Worm (Caenorhabditis elegans) whole organism, L4 larva: ENCODE data around the gene H41C03.1.

Experiments used
- F10B5.3 ChIP-seq: sonication (generic microtip); optimal IDR thresholded peaks from 2 replicates; lab custom pipeline; 2016; ENCODE audit warnings: mild to moderate bottlenecking, missing genetic modification characterization, missing compliant biosample characterization
- R02D3.7 ChIP-seq: fragments of 150-350 bp; sonication (generic microtip); optimal IDR thresholded peaks from 3 replicates; lab custom pipeline; 2014; ENCODE audit warnings: missing biosample characterization, missing genetic modification characterization
- daf-19 ChIP-seq: fragments of 200-800 bp; sonication (Bioruptor generic); conservative IDR thresholded peaks from 2 replicates; pipeline ENCODE4 v1.3.6; 2022; ENCODE audit warnings: missing genetic modification characterization, missing compliant biosample characterization
- lin-13 ChIP-seq: fragments of 150-350 bp; optimal IDR thresholded peaks from 2 replicates; lab custom pipeline; 2014; ENCODE audit warnings: missing biosample characterization, missing genetic modification reagents, missing genetic modification characterization
- lir-3 ChIP-seq: sonication (generic microtip); optimal IDR thresholded peaks from 2 replicates; lab custom pipeline; 2016; ENCODE audit warnings: mild to moderate bottlenecking, missing genetic modification characterization, missing compliant biosample characterization
- madf-5 ChIP-seq, 2 experiments: fragments of 200-800 bp; sonication (Bioruptor generic); IDR thresholded peaks; 2 replicates each; pipeline ENCODE4 v1.3.6; 2022; ENCODE audit warnings: missing compliant biosample characterization in 2 of 2, missing genetic modification characterization in 2 of 2
- spr-3 ChIP-seq: fragments of 200-800 bp; sonication (Bioruptor generic); optimal IDR thresholded peaks from 2 replicates; lab custom pipeline; 2018; ENCODE audit warnings: mild to moderate bottlenecking, missing genetic modification characterization, missing compliant biosample characterization
- zfp-3 ChIP-seq: fragments of 200-800 bp; sonication (Bioruptor generic); conservative IDR thresholded peaks from 2 replicates; pipeline ENCODE4 v1.3.6; 2022; ENCODE audit warnings: missing genetic modification reagents, missing genetic modification characterization, missing compliant biosample characterization
- zip-2 ChIP-seq: fragments of 150-350 bp; optimal IDR thresholded peaks from 2 replicates; lab custom pipeline; 2014; ENCODE audit warnings: missing biosample characterization, missing genetic modification characterization

Gene H41C03.1

DNA sequence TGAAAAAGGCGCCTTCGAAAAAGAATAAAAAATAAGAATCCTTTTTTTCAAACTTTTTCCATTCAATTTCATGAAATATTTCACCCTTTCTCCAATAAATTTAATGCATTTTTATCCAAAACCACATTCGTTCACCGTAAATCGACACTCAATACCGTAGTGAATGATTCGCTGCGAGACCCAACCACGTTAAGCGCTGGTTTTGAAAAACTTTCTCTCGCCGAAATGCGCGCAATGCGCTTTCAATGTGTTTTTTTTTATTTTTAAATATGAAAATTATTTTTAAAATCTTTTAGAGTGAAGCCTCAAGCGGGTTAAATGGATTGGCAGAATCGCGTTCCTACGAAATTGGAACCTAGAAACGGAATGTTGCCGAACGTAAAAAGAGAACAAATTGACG, 52.1 kb downstream of the H41C03.1 start, which contains the start of gene F59G1.8:
Gene F59G1.8, plus strand, starts transcription at position 293 of the 400 bp plus-strand sequence.
- TF ChIP-seq zip-2 (no peak), F10B5.3 (tag; lab: Kevin White, UChicago) (no peak), zfp-3 (GFP tag; lab: Robert Waterston, UW) (no peak), R02D3.7 (peak; percentile 49), lin-13 (GFP tag; lab: Kevin White, UChicago) (no peak), madf-5 (GFP tag; IDR thresholded peaks at IDR 0.05; lab: Robert Waterston, UW) (no peak), spr-3 (GFP tag; lab: Kevin White, UChicago) (no peak), daf-19 (GFP tag; lab: Robert Waterston, UW) (no peak), lir-3 (tag; lab: Kevin White, UChicago) (no peak)
